Fruit fly (Drosophila melanogaster): Measurements from ENCODE around the gene sloth2.

Gene sloth2

DNA sequence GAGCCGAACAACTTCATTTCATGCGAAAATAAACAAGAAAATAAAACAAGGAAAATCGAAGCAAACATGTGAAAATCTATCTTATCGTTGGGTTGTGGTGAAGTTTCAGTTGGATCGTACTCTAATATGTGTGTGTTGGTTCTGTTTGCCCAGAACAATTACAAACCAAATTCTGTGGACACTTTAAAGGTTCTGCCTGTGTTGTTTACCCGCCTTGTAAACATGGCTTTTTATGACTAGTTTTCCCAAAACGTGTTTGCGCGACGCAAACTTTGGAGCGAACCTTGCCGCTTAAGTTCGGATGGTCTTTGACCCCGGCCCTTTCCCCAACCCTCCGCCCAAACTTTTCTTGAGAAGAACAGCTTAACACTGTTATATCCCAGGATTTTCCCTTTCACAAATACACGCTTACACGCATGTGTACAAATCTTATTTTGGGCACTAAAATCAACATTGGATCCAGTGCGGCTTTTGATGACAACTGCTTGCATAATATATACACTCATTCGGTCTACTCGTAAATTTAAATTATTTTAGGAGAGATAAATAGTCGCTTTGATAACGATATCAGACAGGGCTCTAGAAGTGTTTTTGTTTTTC, 7.0 kb upstream of the sloth2 start (continued):
- TF ChIP-seq sd (tag; optimal IDR thresholded peaks at IDR 0.05) (peak; percentile 59), Eip74EF (GFP tag; optimal IDR thresholded peaks at IDR 0.05) (peak in 1 of 2 experiments; percentile 52), danr (GFP tag; IDR thresholded peaks at IDR 0.05) (peak; percentile 23; the same call in 1 of the 2 replicates), run (tag; optimal IDR thresholded peaks at IDR 0.05) (peak; percentile 48), trem (tag; optimal IDR thresholded peaks at IDR 0.05) (peak; percentile 74), HLH54F (GFP tag; optimal IDR thresholded peaks at IDR 0.05) (peak; percentile 26), CTCF (GFP tag; optimal IDR thresholded peaks at IDR 0.05) (peak; percentile 30), CG7556 (GFP tag; optimal IDR thresholded peaks at IDR 0.05) (peak; percentile 86), NC2β (GFP tag; optimal IDR thresholded peaks at IDR 0.05) (peak; percentile 94), CG12104 (GFP tag; optimal IDR thresholded peaks at IDR 0.05) (peak; percentile 87), h (optimal IDR thresholded peaks at IDR 0.05) (no peak), wdn (GFP tag; IDR thresholded peaks at IDR 0.05) (peak; percentile 67), CG15479 (GFP tag; optimal IDR thresholded peaks at IDR 0.05) (peak; percentile 58), Hr39 (optimal IDR thresholded peaks at IDR 0.05) (no peak), CG14667 (GFP tag; IDR thresholded peaks at IDR 0.05) (no peak), cwo (GFP tag; optimal IDR thresholded peaks at IDR 0.05) (peak; percentile 61), salm (tag; optimal IDR thresholded peaks at IDR 0.05) (peak; percentile 76), sr (GFP tag; IDR thresholded peaks at IDR 0.05) (peak; percentile 54; the same call in 1 of the 3 replicates), CG10274 (GFP tag; optimal IDR thresholded peaks at IDR 0.05) (peak; percentile 57), lov (optimal IDR thresholded peaks at IDR 0.05) (no peak), lov (GFP tag; IDR thresholded peaks at IDR 0.05) (peak; percentile 91), sc (optimal IDR thresholded peaks at IDR 0.05) (no peak), sc (GFP tag; optimal IDR thresholded peaks at IDR 0.05) (peak; percentile 90), CG5953 (GFP tag; IDR thresholded peaks at IDR 0.05) (peak; percentile 68), Trl (optimal IDR thresholded peaks at IDR 0.05) (no peak), Trl (GFP tag; optimal IDR thresholded peaks at IDR 0.05) (peak; percentile 91), CG10366 (GFP tag; IDR thresholded peaks at IDR 0.05) (peak; percentile 47; the same call in 1 of the 2 replicates), Aef1 (GFP tag; IDR thresholded peaks at IDR 0.05) (no peak), tx (GFP tag; optimal IDR thresholded peaks at IDR 0.05) (peak; percentile 73), CG12744 (GFP tag; optimal IDR thresholded peaks at IDR 0.05) (peak; percentile 77), CG6791 (GFP tag; IDR thresholded peaks at IDR 0.05; ENCODE audit: partially characterized antibody) (no peak), sob (GFP tag; IDR thresholded peaks at IDR 0.05) (peak; percentile 86), CG15011 (GFP tag; optimal IDR thresholded peaks at IDR 0.05) (peak; percentile 81), CG11560 (tag; IDR thresholded peaks at IDR 0.05) (no peak), chn (GFP tag; optimal IDR thresholded peaks at IDR 0.05) (peak; percentile 68), CG6854 (GFP tag; optimal IDR thresholded peaks at IDR 0.05) (peak; percentile 65), tup (GFP tag; optimal IDR thresholded peaks at IDR 0.05) (peak; percentile 92), wor (GFP tag; IDR thresholded peaks at IDR 0.05) (no peak), grau (tag; optimal IDR thresholded peaks at IDR 0.05) (peak; percentile 55), CG13894 (tag; optimal IDR thresholded peaks at IDR 0.05) (no peak), so (GFP tag; IDR thresholded peaks at IDR 0.05) (peak; percentile 77; the same call in 2 of the 3 replicates), exex (tag; optimal IDR thresholded peaks at IDR 0.05) (peak; percentile 55), CG12391 (tag; optimal IDR thresholded peaks at IDR 0.05) (peak; percentile 67), Mad (GFP tag; optimal IDR thresholded peaks at IDR 0.05) (peak; percentile 82), CG2889 (GFP tag; IDR thresholded peaks at IDR 0.05) (0 out of 3 replicates have a peak, but pooled peaks have one; percentile 25), Oli (tag; optimal IDR thresholded peaks at IDR 0.05) (peak; percentile 39), CG12155 (GFP tag; optimal IDR thresholded peaks at IDR 0.05) (peak; percentile 42), CG6689 (GFP tag; IDR thresholded peaks at IDR 0.05) (peak; percentile 68), Xbp1 (GFP tag; optimal IDR thresholded peaks at IDR 0.05) (peak; percentile 60), schlank (tag; optimal IDR thresholded peaks at IDR 0.05) (peak; percentile 84), maf-S (GFP tag; optimal IDR thresholded peaks at IDR 0.05) (peak; percentile 80), HLH3B (GFP tag; IDR thresholded peaks at IDR 0.05) (peak; percentile 65; the same call in 1 of the 2 replicates)
